Worm (Caenorhabditis elegans) whole organism, young adult: Measurements from ENCODE around the gene coq-5.

ENCODE experiments used
- B0261.1 ChIP-seq: sonication (generic microtip); optimal IDR thresholded peaks from 2 replicates; lab custom pipeline; 2016; ENCODE audit warnings: mild to moderate bottlenecking, missing genetic modification characterization, moderate library complexity, missing compliant biosample characterization
- B0336.3 ChIP-seq: fragments of 200-800 bp; sonication (Bioruptor generic); IDR thresholded peaks from 2 replicates; pipeline ENCODE4 v1.3.6; 2022; ENCODE audit warnings: missing genetic modification characterization, missing compliant biosample characterization
- C17E4.6 ChIP-seq: fragments of 200-800 bp; sonication (Bioruptor generic); IDR thresholded peaks from 2 replicates; pipeline ENCODE4 v1.3.6; 2022; ENCODE audit warnings: missing genetic modification reagents, missing genetic modification characterization, missing compliant biosample characterization
- D2030.7 ChIP-seq: fragments of 200-800 bp; sonication (Bioruptor generic); IDR thresholded peaks from 2 replicates; pipeline ENCODE4 v1.3.6; 2022; ENCODE audit warnings: missing genetic modification reagents, missing genetic modification characterization, missing compliant biosample characterization
- F23B12.7 ChIP-seq: sonication (generic microtip); optimal IDR thresholded peaks from 2 replicates; lab custom pipeline; 2017; ENCODE audit warnings: missing genetic modification characterization, mild to moderate bottlenecking, missing compliant biosample characterization, antibody characterized with exemption, moderate library complexity; ENCODE audit not compliant: insufficient read depth
- F37B4.10 ChIP-seq: fragments of 200-800 bp; sonication (Bioruptor generic); IDR thresholded peaks from 2 replicates; pipeline ENCODE4 v1.3.6; 2022; ENCODE audit warnings: missing genetic modification characterization, missing compliant biosample characterization
- F39B2.1 ChIP-seq: fragments of 200-800 bp; sonication (Bioruptor generic); IDR thresholded peaks from 2 replicates; pipeline ENCODE4 v1.3.6; 2022; ENCODE audit warnings: missing genetic modification reagents, missing genetic modification characterization, missing compliant biosample characterization
- F55B11.4 ChIP-seq: sonication (generic microtip); optimal IDR thresholded peaks from 2 replicates; lab custom pipeline; 2016; ENCODE audit warnings: missing compliant biosample characterization, missing genetic modification characterization, borderline replicate concordance; ENCODE audit not compliant: insufficient read depth
- F57C9.4 ChIP-seq: sonication (generic microtip); optimal IDR thresholded peaks from 2 replicates; lab custom pipeline; 2017; ENCODE audit warnings: mild to moderate bottlenecking, missing genetic modification characterization, missing compliant biosample characterization
- T07F8.4 ChIP-seq: sonication (generic microtip); optimal IDR thresholded peaks from 2 replicates; lab custom pipeline; 2016; ENCODE audit warnings: mild to moderate bottlenecking, missing genetic modification characterization, moderate library complexity, missing compliant biosample characterization
- Y53F4B.3 ChIP-seq: fragments of 200-800 bp; sonication (Bioruptor generic); IDR thresholded peaks from 2 replicates; pipeline ENCODE4 v1.3.6; 2022; ENCODE audit warnings: missing genetic modification reagents, missing genetic modification characterization, missing compliant biosample characterization
- akir-1 ChIP-seq: fragments of 200-800 bp; sonication (Bioruptor generic); optimal IDR thresholded peaks from 2 replicates; lab custom pipeline; 2018; ENCODE audit warnings: mild to moderate bottlenecking, missing genetic modification characterization, moderate library complexity, missing compliant biosample characterization
- attf-5 ChIP-seq: fragments of 200-800 bp; sonication (Bioruptor generic); optimal IDR thresholded peaks from 2 replicates; lab custom pipeline; 2018; ENCODE audit warnings: mild to moderate bottlenecking, missing genetic modification characterization, missing compliant biosample characterization
- attf-6 ChIP-seq: fragments of 200-800 bp; sonication (Bioruptor generic); IDR thresholded peaks from 2 replicates; pipeline ENCODE4 v1.3.6; 2022; ENCODE audit warnings: missing genetic modification reagents, missing genetic modification characterization, missing compliant biosample characterization
- cebp-1 ChIP-seq, 2 experiments: fragments of 200-800 bp in 1 of 2; sonication (Bioruptor generic) in 1 of 2; sonication (generic microtip) in 1 of 2; IDR thresholded peaks in 1 of 2; optimal IDR thresholded peaks in 1 of 2; 2 replicates each; pipeline versions ENCODE4 v1.3.6 to Lab custom; 2017 to 2022; ENCODE audit warnings: missing compliant biosample characterization in 2 of 2, missing genetic modification characterization in 2 of 2, mild to moderate bottlenecking in 1 of 2, missing genetic modification reagents in 1 of 2, moderate library complexity in 1 of 2
- ceh-27 ChIP-seq: fragments of 200-800 bp; sonication (Bioruptor generic); optimal IDR thresholded peaks from 2 replicates; lab custom pipeline; 2018; ENCODE audit warnings: mild to moderate bottlenecking, missing genetic modification characterization, moderate library complexity, missing compliant biosample characterization
- ceh-79 ChIP-seq: sonication (generic microtip); optimal IDR thresholded peaks from 2 replicates; lab custom pipeline; 2017; ENCODE audit warnings: mild to moderate bottlenecking, missing genetic modification characterization, missing compliant biosample characterization
- chd-7 ChIP-seq: sonication (generic microtip); optimal IDR thresholded peaks from 2 replicates; lab custom pipeline; 2016; ENCODE audit warnings: mild to moderate bottlenecking, missing genetic modification characterization, moderate library complexity, missing compliant biosample characterization
- die-1 ChIP-seq: sonication (generic microtip); optimal IDR thresholded peaks from 2 replicates; lab custom pipeline; 2016; ENCODE audit warnings: missing genotype, mild to moderate bottlenecking, missing genetic modification characterization, missing compliant biosample characterization
- dpff-1 ChIP-seq: sonication (generic microtip); optimal IDR thresholded peaks from 2 replicates; lab custom pipeline; 2017; ENCODE audit warnings: mild to moderate bottlenecking, missing genetic modification characterization, missing compliant biosample characterization
- efl-1 ChIP-seq: fragments of 150-350 bp; optimal IDR thresholded peaks from 2 replicates; lab custom pipeline; 2014; ENCODE audit warnings: missing biosample characterization, missing genetic modification reagents, missing genetic modification characterization
- ets-4 ChIP-seq: fragments of 200-800 bp; sonication (Bioruptor generic); optimal IDR thresholded peaks from 2 replicates; lab custom pipeline; 2018; ENCODE audit warnings: mild to moderate bottlenecking, missing genetic modification characterization, missing compliant biosample characterization
- hlh-26 ChIP-seq: fragments of 200-800 bp; sonication (Bioruptor generic); conservative IDR thresholded peaks from 2 replicates; pipeline ENCODE4 v1.3.6; 2022; ENCODE audit warnings: missing genetic modification reagents, missing genetic modification characterization, missing compliant biosample characterization
- hmg-1.2 ChIP-seq: fragments of 200-800 bp; sonication (Bioruptor generic); IDR thresholded peaks from 2 replicates; pipeline ENCODE4 v1.3.6; 2022; ENCODE audit warnings: missing genetic modification reagents, missing genetic modification characterization, missing compliant biosample characterization
- lag-1 ChIP-seq: fragments of 200-800 bp; sonication (Bioruptor generic); IDR thresholded peaks from 2 replicates; pipeline ENCODE4 v1.3.6; 2022; ENCODE audit warnings: missing genetic modification reagents, missing genetic modification characterization, missing compliant biosample characterization
- lin-35 ChIP-seq, 3 experiments: fragments of 150-350 bp in 2 of 3; sonication (generic microtip) in 1 of 3; optimal IDR thresholded peaks; 2 replicates each; lab custom pipeline; 2014 to 2018; ENCODE audit warnings: missing biosample characterization in 3 of 3, missing genetic modification characterization in 3 of 3, missing genetic modification reagents in 3 of 3
- lir-1 ChIP-seq: fragments of 200-800 bp; sonication (Bioruptor generic); conservative IDR thresholded peaks from 2 replicates; pipeline ENCODE4 v1.3.6; 2022; ENCODE audit warnings: missing genetic modification reagents, missing genetic modification characterization, missing compliant biosample characterization
- madf-3 ChIP-seq: fragments of 200-800 bp; sonication (Bioruptor generic); IDR thresholded peaks from 2 replicates; pipeline ENCODE4 v1.3.6; 2022; ENCODE audit warnings: missing genetic modification reagents, missing genetic modification characterization, missing compliant biosample characterization
- madf-6 ChIP-seq: fragments of 200-800 bp; sonication (Bioruptor generic); IDR thresholded peaks from 2 replicates; pipeline ENCODE4 v1.3.6; 2022; ENCODE audit warnings: missing genetic modification reagents, missing genetic modification characterization, missing compliant biosample characterization
- madf-8 ChIP-seq: fragments of 200-800 bp; sonication (Bioruptor generic); conservative IDR thresholded peaks from 2 replicates; pipeline ENCODE4 v1.3.6; 2022; ENCODE audit warnings: missing genetic modification reagents, missing genetic modification characterization, missing compliant biosample characterization
- mxl-1 ChIP-seq: sonication (generic microtip); optimal IDR thresholded peaks from 2 replicates; lab custom pipeline; 2016; ENCODE audit warnings: missing genetic modification characterization, missing compliant biosample characterization
- nfyb-1 ChIP-seq: fragments of 200-800 bp; sonication (Bioruptor generic); IDR thresholded peaks from 2 replicates; pipeline ENCODE4 v1.3.6; 2022; ENCODE audit warnings: missing genetic modification reagents, missing genetic modification characterization, missing compliant biosample characterization
- nhr-80 ChIP-seq: sonication (generic microtip); optimal IDR thresholded peaks from 2 replicates; lab custom pipeline; 2016; ENCODE audit warnings: missing genetic modification characterization, missing compliant biosample characterization
- nhr-90 ChIP-seq: sonication (generic microtip); optimal IDR thresholded peaks from 2 replicates; lab custom pipeline; 2016; ENCODE audit warnings: missing genotype, mild to moderate bottlenecking, missing genetic modification characterization, missing compliant biosample characterization
- pbrm-1 ChIP-seq: fragments of 200-800 bp; sonication (Bioruptor generic); IDR thresholded peaks from 2 replicates; pipeline ENCODE4 v1.3.6; 2022; ENCODE audit warnings: missing genetic modification reagents, missing genetic modification characterization, missing compliant biosample characterization
- repo-1 ChIP-seq: sonication (generic microtip); optimal IDR thresholded peaks from 2 replicates; lab custom pipeline; 2017; ENCODE audit warnings: mild to moderate bottlenecking, missing genetic modification characterization, missing compliant biosample characterization
- sea-2 ChIP-seq: fragments of 200-800 bp; sonication (Bioruptor generic); IDR thresholded peaks from 2 replicates; pipeline ENCODE4 v1.3.6; 2022; ENCODE audit warnings: missing genetic modification characterization, missing compliant biosample characterization
- snpc-4 ChIP-seq, 5 experiments: fragments of 150-350 bp in 1 of 5; sonication (generic microtip) in 4 of 5; optimal IDR thresholded peaks; 2 replicates each; lab custom pipeline; 2014 to 2018; ENCODE audit warnings: missing genetic modification characterization in 5 of 5, missing biosample characterization in 3 of 5, antibody characterized with exemption in 2 of 5, mild to moderate bottlenecking in 2 of 5, missing compliant biosample characterization in 2 of 5, missing genotype in 2 of 5, moderate library complexity in 2 of 5, missing genetic modification reagents in 1 of 5
- sptf-2 ChIP-seq: fragments of 200-800 bp; sonication (Bioruptor generic); optimal IDR thresholded peaks from 2 replicates; lab custom pipeline; 2018; ENCODE audit warnings: mild to moderate bottlenecking, missing genetic modification characterization, missing compliant biosample characterization
- tbp1 ChIP-seq: fragments of 200-800 bp; sonication (Bioruptor generic); optimal IDR thresholded peaks from 2 replicates; lab custom pipeline; 2018; ENCODE audit warnings: mild to moderate bottlenecking, missing genetic modification characterization, missing compliant biosample characterization
- zfh-2 ChIP-seq: fragments of 200-800 bp; sonication (Bioruptor generic); conservative IDR thresholded peaks from 2 replicates; pipeline ENCODE4 v1.3.6; 2022; ENCODE audit warnings: missing genetic modification reagents, missing genetic modification characterization, missing compliant biosample characterization
- zim-3 ChIP-seq: sonication (generic microtip); optimal IDR thresholded peaks from 2 replicates; lab custom pipeline; 2017; ENCODE audit warnings: mild to moderate bottlenecking, missing genetic modification characterization, moderate library complexity, missing compliant biosample characterization

coq-5 gene

ce11 chrIII:7854494-7855184 lies 3.6 kb downstream of the coq-5 start, which contains the start of gene rpl-35 (continued):
- TF ChIP-seq chd-7 (tag; lab: Kevin White, UChicago) (peak; percentile 99), F39B2.1 (GFP tag; lab: Robert Waterston, UW) (peak; percentile 95), lin-35 (GFP tag; optimal IDR thresholded peaks at IDR 0.05; lab: Kevin White, UChicago) (peak; percentile 97 to 100 (median 99)), Y53F4B.3 (GFP tag; lab: Robert Waterston, UW) (peak; percentile 94), nhr-90 (tag; lab: Kevin White, UChicago) (peak; percentile 93), madf-3 (GFP tag; lab: Robert Waterston, UW) (peak; percentile 99), cebp-1 (GFP tag; IDR thresholded peaks at IDR 0.05; lab: Robert Waterston, UW) (peak; percentile 97), cebp-1 (tag; optimal IDR thresholded peaks at IDR 0.05; lab: Kevin White, UChicago) (peak; percentile 99), attf-5 (GFP tag; lab: Kevin White, UChicago) (peak; percentile 100), zfh-2 (GFP tag; lab: Robert Waterston, UW) (no peak; the same call in 1 of the 2 replicates), hmg-1.2 (peak; percentile 94), repo-1 (tag; lab: Kevin White, UChicago) (peak; percentile 99), F23B12.7 (tag; lab: Kevin White, UChicago) (peak; percentile 99)

ce11 chrIII:7848173-7848572 lies 10.1 kb downstream of the coq-5 start:
- no peak for TF ChIP-seq sptf-2
- TF ChIP-seq lag-1, result no peak
- TF ChIP-seq dpff-1 (tag; lab: Kevin White, UChicago), result no peak
- TF ChIP-seq zim-3, result no peak
- TF ChIP-seq attf-6 (GFP tag; lab: Robert Waterston, UW), result no peak
- no peak for TF ChIP-seq nfyb-1 (GFP tag; lab: Robert Waterston, UW)
- no peak for TF ChIP-seq B0336.3 (GFP tag; lab: Robert Waterston, UW)
- no peak for TF ChIP-seq snpc-4 (GFP tag; optimal IDR thresholded peaks at IDR 0.05; lab: Kevin White, UChicago)
- no peak for TF ChIP-seq snpc-4 (tag; optimal IDR thresholded peaks at IDR 0.05; lab: Kevin White, UChicago)
- TF ChIP-seq F57C9.4 (tag; lab: Kevin White, UChicago), result no peak
- TF ChIP-seq attf-5 (GFP tag; lab: Kevin White, UChicago), result no peak
- TF ChIP-seq madf-8 (GFP tag; lab: Robert Waterston, UW), result no peak
- TF ChIP-seq die-1 (tag; lab: Kevin White, UChicago), result no peak
- TF ChIP-seq mxl-1, result no peak
- TF ChIP-seq C17E4.6 (GFP tag; lab: Robert Waterston, UW), result no peak
- no peak for TF ChIP-seq pbrm-1
- TF ChIP-seq lir-1 (GFP tag; lab: Robert Waterston, UW), result no peak
- TF ChIP-seq nhr-80 (tag; lab: Kevin White, UChicago), result no peak
- no peak for TF ChIP-seq B0261.1 (tag; lab: Kevin White, UChicago)
- TF ChIP-seq ceh-79, result no peak
- TF ChIP-seq, all 124 proteins: peak for 0

- TF ChIP-seq hlh-26 (GFP tag; lab: Robert Waterston, UW), result no peak
- no peak for TF ChIP-seq ceh-27 (GFP tag; lab: Kevin White, UChicago)
- no peak for TF ChIP-seq F37B4.10
- no peak for TF ChIP-seq F23B12.7 (tag; lab: Kevin White, UChicago)
- TF ChIP-seq efl-1 (GFP tag; lab: Kevin White, UChicago), result no peak
- TF ChIP-seq F57C9.4 (tag; lab: Kevin White, UChicago), result no peak
- no peak for TF ChIP-seq T07F8.4 (tag; lab: Kevin White, UChicago)
- TF ChIP-seq zim-3, result no peak
- TF ChIP-seq lin-35 (GFP tag; optimal IDR thresholded peaks at IDR 0.05; lab: Kevin White, UChicago), result no peak
- no peak for TF ChIP-seq repo-1 (tag; lab: Kevin White, UChicago)
- TF ChIP-seq D2030.7 (GFP tag; lab: Robert Waterston, UW), result no peak
- TF ChIP-seq C17E4.6 (GFP tag; lab: Robert Waterston, UW), result no peak
- no peak for TF ChIP-seq sea-2 (GFP tag; lab: Robert Waterston, UW)
- no peak for TF ChIP-seq F55B11.4 (tag; lab: Kevin White, UChicago)
- no peak for TF ChIP-seq madf-6 (GFP tag; lab: Robert Waterston, UW)
- TF ChIP-seq tbp1 (GFP tag; lab: Kevin White, UChicago), result no peak
- no peak for TF ChIP-seq ets-4 (GFP tag; lab: Kevin White, UChicago)
- no peak for TF ChIP-seq akir-1 (GFP tag; lab: Kevin White, UChicago)
These were observed 14.7 kb downstream of the coq-5 start, which contains the start of gene ZK652.8 for ce11 chrIII:7843536-7843935. Gene ZK652.8 (minus strand): TSS chrIII:7843636.
